Worm (Caenorhabditis elegans) whole organism, early embryonic: ENCODE results near the gene F01D5.1.

Source experiments
- B0310.2 ChIP-seq: sonication (generic microtip); optimal IDR thresholded peaks from 2 replicates; lab custom pipeline; 2016; ENCODE audit warnings: mild to moderate bottlenecking, missing genetic modification characterization, missing compliant biosample characterization
- F13C5.2 ChIP-seq: sonication (generic microtip); optimal IDR thresholded peaks from 2 replicates; lab custom pipeline; 2017; ENCODE audit warnings: mild to moderate bottlenecking, missing genetic modification characterization, inconsistent platforms, missing compliant biosample characterization
- aly-1 ChIP-seq: sonication (generic microtip); optimal IDR thresholded peaks from 2 replicates; lab custom pipeline; 2016; ENCODE audit warnings: missing genetic modification characterization, missing compliant biosample characterization
- ama-1 ChIP-seq: fragments of 150-350 bp; optimal IDR thresholded peaks from 2 replicates; lab custom pipeline; 2014
- ceh-13 ChIP-seq: fragments of 200-800 bp; sonication (Bioruptor generic); optimal IDR thresholded peaks from 2 replicates; lab custom pipeline; 2018; ENCODE audit warnings: mild to moderate bottlenecking, missing genetic modification characterization, missing compliant biosample characterization
- ceh-36 ChIP-seq: sonication (generic microtip); optimal IDR thresholded peaks from 2 replicates; lab custom pipeline; 2016; ENCODE audit warnings: missing genetic modification characterization, inconsistent platforms, missing compliant biosample characterization
- flt-1 ChIP-seq: fragments of 200-800 bp; sonication (Bioruptor generic); IDR thresholded peaks from 2 replicates; pipeline ENCODE4 v1.3.6; 2022; ENCODE audit warnings: missing genetic modification characterization, missing compliant biosample characterization
- hmbx-1 ChIP-seq: sonication (generic microtip); optimal IDR thresholded peaks from 2 replicates; lab custom pipeline; 2016; ENCODE audit warnings: mild to moderate bottlenecking, missing genetic modification characterization, missing compliant biosample characterization
- hmg-4 ChIP-seq: fragments of 200-800 bp; sonication (Bioruptor generic); optimal IDR thresholded peaks from 2 replicates; lab custom pipeline; 2018; ENCODE audit warnings: mild to moderate bottlenecking, missing genetic modification characterization, missing compliant biosample characterization
- hnd-1 ChIP-seq: sonication (generic microtip); optimal IDR thresholded peaks from 2 replicates; lab custom pipeline; 2016; ENCODE audit warnings: missing genetic modification characterization, missing compliant biosample characterization
- pes-1 ChIP-seq: fragments of 200-800 bp; sonication (Bioruptor generic); IDR thresholded peaks from 2 replicates; pipeline ENCODE4 v1.3.6; 2022; ENCODE audit warnings: missing genetic modification reagents, missing genetic modification characterization, missing compliant biosample characterization
- scrt-1 ChIP-seq: fragments of 200-800 bp; sonication (Bioruptor generic); IDR thresholded peaks from 2 replicates; pipeline ENCODE4 v1.3.6; 2022; ENCODE audit warnings: missing genetic modification characterization, missing compliant biosample characterization
- sea-1 ChIP-seq: fragments of 200-800 bp; sonication (Bioruptor generic); conservative IDR thresholded peaks from 2 replicates; pipeline ENCODE4 v1.3.6; 2022; ENCODE audit warnings: missing genetic modification characterization, missing compliant biosample characterization
- tbx-11 ChIP-seq: fragments of 200-800 bp; sonication (Bioruptor generic); IDR thresholded peaks from 2 replicates; pipeline ENCODE4 v1.3.6; 2022; ENCODE audit warnings: missing genetic modification characterization, missing compliant biosample characterization
- tbx-37 ChIP-seq: fragments of 200-800 bp; sonication (Bioruptor generic); conservative IDR thresholded peaks from 2 replicates; pipeline ENCODE4 v1.3.6; 2022; ENCODE audit warnings: missing genetic modification reagents, missing genetic modification characterization, missing compliant biosample characterization
- tra-4 ChIP-seq: sonication (generic microtip); optimal IDR thresholded peaks from 2 replicates; lab custom pipeline; 2017; ENCODE audit warnings: missing genetic modification characterization, missing compliant biosample characterization

Gene F01D5.1

ce11 chrII:13982247-13982646 lies 15.1 kb downstream of the F01D5.1 start:
- TF ChIP-seq pes-1: no peak
- no peak for TF ChIP-seq flt-1
- TF ChIP-seq B0310.2 (tag; lab: Kevin White, UChicago): no peak
- no peak for TF ChIP-seq ceh-13 (GFP tag; lab: Kevin White, UChicago)
- TF ChIP-seq tbx-11 (GFP tag; lab: Robert Waterston, UW): no peak

ce11 chrII:13981819-13982218 lies 15.6 kb downstream of the F01D5.1 start:
- TF ChIP-seq scrt-1 (GFP tag; lab: Robert Waterston, UW) (no peak), hmg-4 (GFP tag; lab: Kevin White, UChicago) (no peak), hnd-1 (no peak), flt-1 (no peak), F13C5.2 (tag; lab: Kevin White, UChicago) (no peak), pes-1 (no peak), tra-4 (tag; lab: Kevin White, UChicago) (no peak)

- TF ChIP-seq ceh-36 (tag; lab: Kevin White, UChicago) (no peak), hnd-1 (no peak), pes-1 (no peak), ama-1 (lab: Kevin White, UChicago) (no peak), scrt-1 (GFP tag; lab: Robert Waterston, UW) (no peak), B0310.2 (tag; lab: Kevin White, UChicago) (no peak), flt-1 (no peak), ceh-13 (GFP tag; lab: Kevin White, UChicago) (no peak), sea-1 (GFP tag; lab: Robert Waterston, UW) (no peak), tbx-11 (GFP tag; lab: Robert Waterston, UW) (no peak), hmbx-1 (tag; lab: Kevin White, UChicago) (no peak)
These were observed 16.3 kb downstream of the F01D5.1 start, which contains the start of gene Y39G8B.9 for ce11 chrII:13981097-13981496. Gene Y39G8B.9, plus strand, starts transcription at chrII:13981365.

ce11 chrII:13979833-13980513 lies 17.4 kb downstream of the F01D5.1 start, which contains the start of gene sre-48:
Gene sre-48, minus strand, starts transcription at chrII:13979883.
- TF ChIP-seq pes-1 (no peak), hmg-4 (GFP tag; lab: Kevin White, UChicago) (no peak), scrt-1 (GFP tag; lab: Robert Waterston, UW) (no peak), hnd-1 (no peak), tra-4 (tag; lab: Kevin White, UChicago) (no peak), F13C5.2 (tag; lab: Kevin White, UChicago) (no peak), flt-1 (no peak), aly-1 (tag; lab: Kevin White, UChicago) (no peak), sea-1 (GFP tag; lab: Robert Waterston, UW) (no peak), ama-1 (lab: Kevin White, UChicago) (no peak), tbx-37 (GFP tag; lab: Robert Waterston, UW) (no peak), ceh-36 (tag; lab: Kevin White, UChicago) (no peak)

ce11 chrII:13977701-13978100 lies 19.7 kb downstream of the F01D5.1 start:
- TF ChIP-seq hmg-4 (GFP tag; lab: Kevin White, UChicago) (no peak), tbx-37 (GFP tag; lab: Robert Waterston, UW) (no peak), hmbx-1 (tag; lab: Kevin White, UChicago) (no peak), ceh-13 (GFP tag; lab: Kevin White, UChicago) (no peak), ama-1 (lab: Kevin White, UChicago) (no peak), scrt-1 (GFP tag; lab: Robert Waterston, UW) (no peak), ceh-36 (tag; lab: Kevin White, UChicago) (no peak), sea-1 (GFP tag; lab: Robert Waterston, UW) (no peak), tra-4 (tag; lab: Kevin White, UChicago) (no peak), F13C5.2 (tag; lab: Kevin White, UChicago) (no peak)

- no peak for TF ChIP-seq sea-1 (GFP tag; lab: Robert Waterston, UW)
- TF ChIP-seq hnd-1: no peak
- TF ChIP-seq flt-1: 0 out of 2 replicates have a peak, but pooled peaks have one; percentile 32
- peak; percentile 43; the same call in 1 of the 2 replicates for TF ChIP-seq scrt-1 (GFP tag; lab: Robert Waterston, UW)
- no peak for TF ChIP-seq ceh-13 (GFP tag; lab: Kevin White, UChicago)
- peak; percentile 73 for TF ChIP-seq F13C5.2 (tag; lab: Kevin White, UChicago)
- 0 out of 2 replicates have a peak, but pooled peaks have one; percentile 43 for TF ChIP-seq tbx-11 (GFP tag; lab: Robert Waterston, UW)
- peak; percentile 66 for TF ChIP-seq hmg-4 (GFP tag; lab: Kevin White, UChicago)
- peak; percentile 68 for TF ChIP-seq pes-1
These were observed 21.2 kb downstream of the F01D5.1 start, which contains the start of gene Y39G8B.2 for ce11 chrII:13976161-13976560. Gene Y39G8B.2, minus strand, starts transcription at chrII:13976221.

ce11 chrII:13974136-13974535 lies 23.2 kb downstream of the F01D5.1 start:
- TF ChIP-seq flt-1: no peak
- peak; percentile 71 for TF ChIP-seq ceh-36 (tag; lab: Kevin White, UChicago)
- TF ChIP-seq aly-1 (tag; lab: Kevin White, UChicago): no peak

- TF ChIP-seq scrt-1 (GFP tag; lab: Robert Waterston, UW) (no peak), hnd-1 (no peak), flt-1 (no peak), pes-1 (no peak), ceh-36 (tag; lab: Kevin White, UChicago) (no peak), hmbx-1 (tag; lab: Kevin White, UChicago) (no peak), ceh-13 (GFP tag; lab: Kevin White, UChicago) (no peak), tbx-37 (GFP tag; lab: Robert Waterston, UW) (no peak), tbx-11 (GFP tag; lab: Robert Waterston, UW) (no peak), B0310.2 (tag; lab: Kevin White, UChicago) (no peak), ama-1 (lab: Kevin White, UChicago) (no peak), aly-1 (tag; lab: Kevin White, UChicago) (no peak), F13C5.2 (tag; lab: Kevin White, UChicago) (no peak)
These were observed 23.9 kb downstream of the F01D5.1 start, which contains the start of gene Y39G8B.1 for ce11 chrII:13973514-13973913. Gene Y39G8B.1, minus strand, starts transcription at chrII:13973812.
